Fruit fly (Drosophila melanogaster) whole organism, adult: ENCODE measurements around the gene Eig71Ed.
A peak's percentile ranks its signal among the peaks of the same experiment; 100 is the strongest.

Experiments used
- CG11617 ChIP-seq: fragments of 200-800 bp; sonication (Bioruptor generic); optimal IDR thresholded peaks from 2 replicates; lab custom pipeline; 2017; ENCODE audit warnings: mild to moderate bottlenecking, missing biosample characterization, missing genetic modification reagents, missing genetic modification characterization
- CG12768 ChIP-seq: fragments of 200-800 bp; sonication (Bioruptor generic); optimal IDR thresholded peaks from 2 replicates; lab custom pipeline; 2017; ENCODE audit warnings: missing biosample characterization, missing genetic modification characterization, mild to moderate bottlenecking, moderate library complexity, missing genetic modification reagents
- CG14711 ChIP-seq: fragments of 200-800 bp; sonication (Bioruptor generic); optimal IDR thresholded peaks from 2 replicates; lab custom pipeline; 2018; ENCODE audit warnings: missing biosample characterization, mild to moderate bottlenecking, missing genetic modification characterization, moderate library complexity
- CG1620 ChIP-seq: fragments of 200-800 bp; sonication (Bioruptor generic); optimal IDR thresholded peaks from 2 replicates; lab custom pipeline; 2016; ENCODE audit warnings: missing biosample characterization, missing genetic modification characterization
- CG33017 ChIP-seq: fragments of 200-800 bp; sonication (Bioruptor generic); optimal IDR thresholded peaks from 2 replicates; lab custom pipeline; 2018; ENCODE audit warnings: missing biosample characterization, mild to moderate bottlenecking, missing genetic modification characterization, moderate library complexity
- CG5204 ChIP-seq: fragments of 200-800 bp; sonication (Bioruptor generic); optimal IDR thresholded peaks from 2 replicates; lab custom pipeline; 2016; ENCODE audit warnings: missing biosample characterization, missing genetic modification characterization
- CG7045 ChIP-seq: fragments of 200-800 bp; sonication (Bioruptor generic); optimal IDR thresholded peaks from 2 replicates; lab custom pipeline; 2017; ENCODE audit warnings: missing biosample characterization, mild to moderate bottlenecking, missing genetic modification characterization
- CG7101 ChIP-seq: fragments of 200-800 bp; sonication (Bioruptor generic); optimal IDR thresholded peaks from 2 replicates; lab custom pipeline; 2018; ENCODE audit warnings: missing biosample characterization, mild to moderate bottlenecking, missing genetic modification characterization, moderate library complexity
- Clk ChIP-seq: fragments of 200-800 bp; sonication (Bioruptor generic); optimal IDR thresholded peaks from 2 replicates; lab custom pipeline; 2017; ENCODE audit warnings: missing biosample characterization, missing genetic modification characterization
- Crg-1 ChIP-seq: fragments of 200-800 bp; sonication (Bioruptor generic); optimal IDR thresholded peaks from 2 replicates; lab custom pipeline; 2016; ENCODE audit warnings: missing biosample characterization, missing genetic modification characterization
- Hr96 ChIP-seq: fragments of 200-800 bp; sonication (Bioruptor generic); optimal IDR thresholded peaks from 2 replicates; lab custom pipeline; 2016; ENCODE audit warnings: missing biosample characterization, missing genetic modification characterization
- Mnt ChIP-seq: fragments of 200-800 bp; sonication (Bioruptor generic); optimal IDR thresholded peaks from 2 replicates; lab custom pipeline; 2016; ENCODE audit warnings: missing biosample characterization, mild to moderate bottlenecking, missing genetic modification characterization
- bab1 ChIP-seq: fragments of 200-800 bp; sonication (Bioruptor generic); optimal IDR thresholded peaks from 3 replicates; lab custom pipeline; 2019; ENCODE audit warnings: missing biosample characterization, mild to moderate bottlenecking, missing genetic modification characterization, moderate library complexity
- cic ChIP-seq: fragments of 200-800 bp; sonication (Bioruptor generic); optimal IDR thresholded peaks from 2 replicates; lab custom pipeline; 2017; ENCODE audit warnings: missing biosample characterization, mild to moderate bottlenecking, missing genetic modification characterization, moderate library complexity
- cnc ChIP-seq, 2 experiments: fragments of >200 bp; optimal IDR thresholded peaks; 2 replicates each; lab custom pipeline; 2017
- kay ChIP-seq: fragments of 200-800 bp; sonication (Bioruptor generic); peaks from one replicate; lab custom pipeline; 2016; ENCODE audit warnings: missing biosample characterization, missing genetic modification characterization, borderline replicate concordance
- ovo ChIP-seq: fragments of 200-800 bp; sonication (Bioruptor generic); optimal IDR thresholded peaks from 2 replicates; lab custom pipeline; 2016; ENCODE audit warnings: missing biosample characterization, missing genetic modification characterization
- pad ChIP-seq: fragments of 200-800 bp; sonication (Bioruptor generic); optimal IDR thresholded peaks from 3 replicates; lab custom pipeline; 2017; ENCODE audit warnings: missing biosample characterization, missing genetic modification characterization, mild to moderate bottlenecking, moderate library complexity, missing genetic modification reagents
- tj ChIP-seq: fragments of 200-800 bp; sonication (Bioruptor generic); optimal IDR thresholded peaks from 3 replicates; lab custom pipeline; 2017; ENCODE audit warnings: missing biosample characterization, mild to moderate bottlenecking, missing genetic modification characterization, moderate library complexity
- toe ChIP-seq: fragments of 200-800 bp; sonication (Bioruptor generic); optimal IDR thresholded peaks from 2 replicates; lab custom pipeline; 2016; ENCODE audit warnings: missing biosample characterization, missing genetic modification characterization

The Eig71Ed gene

DNA sequence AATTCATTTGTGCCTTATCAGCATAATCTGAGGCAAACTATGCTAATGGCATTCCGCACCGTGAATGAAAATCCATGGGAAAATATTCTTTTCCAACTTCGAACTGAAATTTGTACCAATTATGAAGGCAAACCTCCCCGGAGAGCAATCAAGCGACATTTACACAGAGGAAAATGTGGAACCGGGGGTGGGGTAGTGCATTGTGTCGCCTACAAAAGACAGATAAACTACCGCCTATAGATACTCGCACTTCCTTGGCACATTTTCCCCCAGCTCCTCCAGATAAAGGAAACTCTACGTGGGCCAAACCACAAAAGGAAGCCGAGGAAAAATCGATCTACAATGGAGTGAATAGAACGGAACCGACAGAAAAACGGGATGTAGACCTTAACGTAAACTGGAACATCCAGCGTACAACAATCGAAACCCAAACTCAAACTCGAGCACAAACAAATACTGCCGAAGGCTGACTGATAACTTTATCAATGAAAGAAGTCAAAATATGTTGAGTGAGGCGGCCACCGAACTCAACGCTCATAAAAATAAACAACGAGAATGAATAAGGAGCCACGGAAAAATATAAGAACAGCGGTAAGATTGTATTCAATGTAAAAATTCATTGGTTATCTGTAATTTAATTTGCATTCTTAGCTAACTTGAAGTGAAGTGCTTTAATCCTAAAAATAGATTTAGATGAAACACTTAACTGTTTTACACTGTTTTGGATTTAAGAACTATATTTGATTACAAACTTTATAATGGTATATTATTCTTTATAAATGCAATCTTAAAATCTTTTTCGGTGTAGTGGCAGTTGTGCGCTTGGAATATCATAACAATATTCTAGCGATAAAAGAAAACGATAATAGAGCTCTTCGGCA, 38.6 kb downstream of the Eig71Ed start:
- TF ChIP-seq ovo (GFP tag; lab: Kevin White, UChicago) (no peak), bab1 (GFP tag; lab: Kevin White, UChicago) (no peak), Hr96 (no peak), CG33017 (tag; lab: Kevin White, UChicago) (no peak), CG7045 (GFP tag; lab: Kevin White, UChicago) (no peak), pad (GFP tag; lab: Kevin White, UChicago) (no peak), cnc (optimal IDR thresholded peaks at IDR 0.05; lab: Kevin White, UChicago) (no peak), kay (GFP tag; lab: Kevin White, UChicago) (no peak)

DNA sequence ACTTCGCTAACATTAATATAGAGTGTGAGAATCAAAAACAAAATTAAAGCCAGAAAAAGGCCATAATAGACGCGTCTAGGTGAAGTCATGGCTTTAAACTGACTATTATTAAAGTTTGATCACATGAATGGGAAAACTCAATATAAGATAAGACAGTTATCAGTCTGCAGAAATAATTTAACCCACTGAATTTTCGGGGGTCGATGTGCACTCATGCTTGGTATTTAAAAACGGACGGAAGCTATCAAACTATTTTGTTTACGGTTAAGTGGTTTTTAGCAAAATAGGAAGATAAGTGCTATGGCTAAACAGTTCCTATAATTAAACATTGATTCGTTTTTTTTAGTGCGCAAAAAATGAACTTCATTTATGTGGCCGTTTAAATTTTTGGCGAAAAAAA, 39.6 kb downstream of the Eig71Ed start, which contains the start of gene CG34451:
CG34451 (minus strand) TSS at position 101 of the 400 bp plus-strand sequence.
- TF ChIP-seq CG33017 (tag; lab: Kevin White, UChicago): no peak
- no peak for TF ChIP-seq Clk (GFP tag; lab: Kevin White, UChicago)
- no peak for TF ChIP-seq bab1 (GFP tag; lab: Kevin White, UChicago)

DNA sequence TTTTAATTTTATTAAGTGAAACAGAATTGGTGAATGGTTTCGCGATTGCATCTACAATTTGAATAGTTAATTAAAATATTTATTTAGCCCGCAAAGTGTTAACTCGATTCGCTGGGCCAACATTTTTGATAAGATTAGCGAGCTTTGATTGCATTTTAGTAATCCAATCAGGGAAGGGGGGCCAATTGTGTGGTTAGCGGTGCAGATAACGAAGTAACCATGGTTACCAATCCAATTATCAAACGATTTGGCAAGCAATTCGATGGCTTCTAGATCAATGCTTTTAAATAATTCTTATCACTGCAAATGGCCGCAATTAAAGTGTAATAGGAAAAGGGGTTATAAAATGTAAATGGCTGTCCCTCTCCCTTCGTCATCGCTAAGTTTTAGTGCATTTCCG, 40.1 kb downstream of the Eig71Ed start:
- TF ChIP-seq Clk (GFP tag; lab: Kevin White, UChicago) (no peak), CG11617 (GFP tag; lab: Kevin White, UChicago) (no peak), bab1 (GFP tag; lab: Kevin White, UChicago) (no peak), cic (GFP tag; lab: Kevin White, UChicago) (no peak), CG1620 (GFP tag; lab: Kevin White, UChicago) (no peak), CG14711 (no peak), CG7045 (GFP tag; lab: Kevin White, UChicago) (no peak), ovo (GFP tag; lab: Kevin White, UChicago) (no peak), CG12768 (no peak), CG5204 (GFP tag; lab: Kevin White, UChicago) (no peak), toe (GFP tag; lab: Kevin White, UChicago) (no peak), CG7101 (no peak), kay (GFP tag; lab: Kevin White, UChicago) (no peak), Crg-1 (GFP tag; lab: Kevin White, UChicago) (no peak), Mnt (GFP tag; lab: Kevin White, UChicago) (no peak), cnc (optimal IDR thresholded peaks at IDR 0.05; lab: Kevin White, UChicago) (no peak), tj (GFP tag; lab: Kevin White, UChicago) (no peak), CG33017 (tag; lab: Kevin White, UChicago) (no peak)

DNA sequence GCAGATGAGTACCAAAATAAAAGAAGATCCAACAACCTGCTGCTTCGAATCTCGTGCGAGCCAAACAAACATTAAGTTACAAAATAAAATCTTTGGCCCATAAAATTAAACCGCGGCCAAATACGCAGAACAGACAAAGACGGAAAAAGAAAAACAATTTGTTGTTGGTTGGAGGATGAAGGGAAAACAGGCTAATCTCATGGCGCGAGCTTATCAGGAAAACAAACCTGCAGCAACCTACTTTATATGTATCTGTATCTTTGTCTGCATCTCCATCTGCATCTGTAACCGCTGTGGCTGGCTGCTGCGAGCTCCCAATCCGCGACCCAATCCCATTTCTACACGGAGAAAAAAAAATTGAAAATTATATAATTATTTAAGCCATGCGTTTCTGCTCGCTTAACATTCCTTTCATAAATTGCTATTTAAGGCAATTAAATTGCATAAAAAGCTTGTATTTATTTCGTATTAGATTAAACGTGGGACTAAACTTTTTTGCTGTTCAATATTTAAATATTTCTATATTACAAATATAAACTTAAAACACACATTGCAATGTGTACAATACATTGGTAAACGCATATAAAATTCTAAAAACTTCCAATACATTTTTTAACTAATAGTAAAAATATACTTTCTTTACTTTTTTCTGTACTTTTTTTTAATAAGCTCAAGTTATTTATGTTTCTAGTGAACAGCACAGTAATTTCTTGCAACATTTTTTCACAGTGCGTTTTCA, 40.6 kb downstream of the Eig71Ed start:
- TF ChIP-seq CG33017 (tag; lab: Kevin White, UChicago) (no peak), Clk (GFP tag; lab: Kevin White, UChicago) (no peak), CG1620 (GFP tag; lab: Kevin White, UChicago) (no peak), tj (GFP tag; lab: Kevin White, UChicago) (no peak), CG12768 (no peak), ovo (GFP tag; lab: Kevin White, UChicago) (no peak), toe (GFP tag; lab: Kevin White, UChicago) (no peak), pad (GFP tag; lab: Kevin White, UChicago) (no peak), CG7045 (GFP tag; lab: Kevin White, UChicago) (no peak), bab1 (GFP tag; lab: Kevin White, UChicago) (no peak), Hr96 (no peak), Crg-1 (GFP tag; lab: Kevin White, UChicago) (no peak), cnc (optimal IDR thresholded peaks at IDR 0.05; lab: Kevin White, UChicago) (no peak), Mnt (GFP tag; lab: Kevin White, UChicago) (no peak), kay (GFP tag; lab: Kevin White, UChicago) (no peak), CG5204 (GFP tag; lab: Kevin White, UChicago) (no peak)

DNA sequence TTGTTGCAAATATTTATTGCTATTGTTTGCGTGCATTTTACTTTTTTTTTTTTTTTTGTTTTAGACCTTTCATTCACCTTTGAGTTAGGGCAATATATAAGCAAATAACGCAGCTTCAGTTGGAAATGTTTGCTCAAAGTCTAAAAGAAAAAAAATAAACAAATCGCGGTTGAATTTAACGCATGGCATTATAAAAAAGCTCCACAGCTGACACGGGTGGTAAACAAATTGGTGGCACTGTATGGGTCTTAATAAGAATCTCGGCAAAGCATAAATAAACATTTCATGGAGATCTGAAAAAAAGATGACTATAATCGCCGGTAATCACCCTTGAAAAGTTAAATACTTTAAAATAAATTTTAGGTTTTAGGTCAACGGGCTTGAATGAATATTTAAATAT, 42.1 kb downstream of the Eig71Ed start:
- TF ChIP-seq pad (GFP tag; lab: Kevin White, UChicago) (no peak), CG7101 (peak; percentile 4)

DNA sequence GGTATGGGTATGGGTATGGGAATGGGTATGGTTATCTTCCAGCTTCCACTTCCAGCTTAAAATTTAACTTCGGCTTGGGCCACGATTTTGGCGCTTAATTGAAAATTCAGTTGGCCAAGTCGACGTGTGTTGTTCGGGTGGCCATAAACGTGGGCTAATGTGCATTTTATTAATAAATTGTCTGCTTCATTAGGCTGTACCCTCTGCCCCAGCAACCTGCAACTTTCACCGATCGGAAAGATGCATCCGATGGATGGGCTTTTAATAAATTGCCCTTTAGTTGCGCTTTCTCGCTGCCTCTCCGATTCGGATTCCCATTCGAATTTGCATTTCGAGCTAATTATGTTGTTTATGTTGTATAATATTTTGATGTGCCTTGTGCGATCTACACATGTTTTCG, 42.9 kb downstream of the Eig71Ed start:
- no peak for TF ChIP-seq CG33017 (tag; lab: Kevin White, UChicago)
- no peak for TF ChIP-seq tj (GFP tag; lab: Kevin White, UChicago)
- TF ChIP-seq Hr96: no peak
- no peak for TF ChIP-seq CG11617 (GFP tag; lab: Kevin White, UChicago)
- no peak for TF ChIP-seq CG14711
- TF ChIP-seq bab1 (GFP tag; lab: Kevin White, UChicago): no peak
- no peak for TF ChIP-seq cnc (optimal IDR thresholded peaks at IDR 0.05; lab: Kevin White, UChicago)
- TF ChIP-seq CG12768: no peak
